Fruit fly (Drosophila melanogaster): Measurements from ENCODE around the gene ath.

ath gene

DNA sequence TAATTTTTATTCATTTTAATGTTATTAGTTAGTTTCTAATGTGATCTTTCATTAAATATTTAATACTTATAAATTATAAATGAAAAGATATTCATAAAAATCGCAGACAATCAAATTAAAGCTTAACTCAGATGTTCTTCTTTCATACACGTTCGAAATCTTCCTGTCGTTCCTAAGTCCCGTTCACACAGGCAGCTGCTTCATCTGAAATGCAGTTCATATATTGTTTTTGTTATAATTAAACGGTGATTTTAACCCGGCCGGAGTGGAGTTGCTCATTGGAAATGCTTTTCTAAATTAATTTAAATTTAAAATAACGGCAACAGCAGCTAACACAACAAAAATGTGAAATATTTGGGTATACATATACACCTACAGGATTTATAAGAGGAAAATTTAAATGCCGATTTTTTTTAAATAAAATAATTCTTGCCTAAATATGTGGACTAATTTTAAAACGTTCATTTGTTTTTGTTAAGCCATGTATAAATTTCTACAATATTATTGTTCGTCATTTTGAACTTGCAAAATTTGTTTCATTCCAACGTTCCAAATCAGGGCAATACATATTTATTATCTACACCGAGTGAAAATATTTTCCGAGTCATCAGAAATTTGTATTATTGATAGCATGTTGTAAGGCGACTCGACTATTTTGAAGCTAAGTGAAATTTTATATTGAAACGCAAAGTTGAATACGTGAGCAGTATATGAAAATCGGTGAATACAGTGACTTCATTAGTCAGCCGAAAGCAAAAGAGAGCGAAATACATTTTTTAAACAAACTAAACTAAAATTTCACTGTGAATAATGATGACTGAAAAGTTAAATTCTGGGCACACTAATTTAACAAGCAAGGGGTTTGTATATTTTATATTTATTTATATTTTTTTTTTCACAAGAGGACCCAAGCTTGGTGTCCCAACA, 28.0 kb downstream of the ath start, which contains the start of gene me31B:
Gene me31B, plus strand, starts transcription at position 616 of the 927 bp plus-strand sequence.
- TF ChIP-seq Pif1B (GFP tag; optimal IDR thresholded peaks at IDR 0.05) (no peak), Pif1A (GFP tag; optimal IDR thresholded peaks at IDR 0.05) (no peak), CG9948 (tag; optimal IDR thresholded peaks at IDR 0.05) (peak; percentile 16), Snoo (tag; optimal IDR thresholded peaks at IDR 0.05) (no peak)

dm6 chr2L:10246785-10247190, 35.8 kb downstream of the ath start, which contains the start of gene chico:
Gene chico, minus strand, starts transcription at chr2L:10247078.
- TF ChIP-seq CG34367 (tag; optimal IDR thresholded peaks at IDR 0.05) = no peak
- TF ChIP-seq CG8159 (tag; optimal IDR thresholded peaks at IDR 0.05) = no peak
- TF ChIP-seq CG32121 (GFP tag; IDR thresholded peaks at IDR 0.05) = no peak
- no peak for TF ChIP-seq CG17806 (tag; optimal IDR thresholded peaks at IDR 0.05)
- TF ChIP-seq CG4496 (GFP tag; IDR thresholded peaks at IDR 0.05) = no peak
- no peak for TF ChIP-seq gl (tag; optimal IDR thresholded peaks at IDR 0.05)
- TF ChIP-seq CG15710 (tag; optimal IDR thresholded peaks at IDR 0.05) = no peak
- TF ChIP-seq rn (GFP tag; IDR thresholded peaks at IDR 0.05) = no peak
- TF ChIP-seq CG8301 (tag; optimal IDR thresholded peaks at IDR 0.05) = no peak
- TF ChIP-seq CG10348 (GFP tag; IDR thresholded peaks at IDR 0.05) = no peak
- TF ChIP-seq CG14655 (GFP tag; optimal IDR thresholded peaks at IDR 0.05) = no peak

- TF ChIP-seq CG12605 (GFP tag; IDR thresholded peaks at IDR 0.05) = no peak
- TF ChIP-seq rn (GFP tag; IDR thresholded peaks at IDR 0.05) = no peak
- no peak for TF ChIP-seq CG8301 (tag; optimal IDR thresholded peaks at IDR 0.05)
- no peak for TF ChIP-seq CG17806 (tag; optimal IDR thresholded peaks at IDR 0.05)
Observed at dm6 chr2L:10249655-10250202, 38.8 kb downstream of the ath start.

DNA sequence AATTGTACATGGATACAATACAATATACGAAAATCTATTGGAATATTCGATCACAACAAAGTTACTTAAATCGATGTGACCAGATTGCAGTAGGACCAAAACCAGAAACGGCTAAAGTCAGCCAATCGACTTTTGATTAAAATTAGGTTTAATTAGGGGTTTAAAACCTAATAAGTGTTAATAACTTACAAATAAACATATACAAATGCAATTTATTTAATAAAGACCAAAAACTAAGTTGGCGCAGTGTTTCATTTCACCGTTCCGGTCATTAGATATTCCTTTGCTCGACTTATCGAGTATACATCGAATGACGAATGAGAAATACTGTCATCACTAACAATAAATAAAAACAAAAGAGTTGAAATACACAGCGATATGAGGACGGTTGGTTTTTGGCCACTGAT, 39.5 kb downstream of the ath start, which contains the start of the genes bsk and CG31717:
Gene bsk, minus strand, starts transcription at position 61 of the 407 bp plus-strand sequence.
Gene CG31717, plus strand, starts transcription at position 297 of the 407 bp plus-strand sequence.
- peak; percentile 43 for TF ChIP-seq EcR (GFP tag; optimal IDR thresholded peaks at IDR 0.05)
- TF ChIP-seq CG8301 (tag; optimal IDR thresholded peaks at IDR 0.05) = no peak

DNA sequence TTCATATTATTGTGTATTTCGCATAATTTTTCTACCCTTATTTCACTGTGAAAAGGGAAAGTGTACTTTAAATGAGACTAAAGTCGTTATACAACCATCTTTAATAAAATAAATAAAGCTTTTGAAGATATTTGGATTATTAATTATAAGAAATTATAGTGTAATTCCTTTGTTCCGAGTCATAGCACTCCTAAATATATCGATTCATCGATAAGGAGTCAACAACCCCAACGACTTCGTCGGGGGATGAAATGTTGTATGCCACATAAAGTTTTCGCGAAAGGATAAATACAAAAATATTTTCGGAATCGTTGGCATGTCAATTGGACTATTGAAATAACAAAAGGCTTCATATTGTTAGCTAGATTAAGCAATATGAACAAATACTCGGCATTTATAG, 40.6 kb downstream of the ath start, which contains the start of gene Ror:
Gene Ror, plus strand, starts transcription at position 252 of the 400 bp plus-strand sequence.
- no peak for TF ChIP-seq CG10348 (GFP tag; IDR thresholded peaks at IDR 0.05)
- peak; percentile 69 for TF ChIP-seq EcR (GFP tag; optimal IDR thresholded peaks at IDR 0.05)

DNA sequence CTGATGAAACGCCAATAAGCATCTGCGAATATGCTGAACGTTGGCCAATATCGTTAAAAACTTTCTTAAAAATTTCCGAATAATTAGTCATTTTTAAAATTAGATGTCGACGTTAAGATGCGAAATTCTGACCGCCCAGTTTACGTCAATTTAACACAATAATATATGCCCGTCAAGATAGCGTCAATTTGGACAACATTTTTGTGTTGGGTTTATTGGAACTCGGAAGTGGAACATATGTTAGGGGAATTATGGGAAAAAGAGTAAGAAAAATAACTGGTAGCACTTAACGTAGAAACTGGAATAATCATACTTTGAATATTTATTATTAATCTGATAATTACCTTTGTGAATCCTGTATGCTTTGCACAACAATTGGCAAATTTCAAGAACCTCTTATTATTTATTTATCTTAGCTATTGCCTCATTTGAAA, 44.8 kb downstream of the ath start, which contains the start of gene CG5676:
Gene CG5676, minus strand, starts transcription at position 167 of the 434 bp plus-strand sequence.
- TF ChIP-seq CG17806 (tag; optimal IDR thresholded peaks at IDR 0.05) (no peak), D1 (tag; optimal IDR thresholded peaks at IDR 0.05) (peak; percentile 67), CG32121 (GFP tag; IDR thresholded peaks at IDR 0.05) (no peak), CG34367 (tag; optimal IDR thresholded peaks at IDR 0.05) (no peak), EcR (GFP tag; optimal IDR thresholded peaks at IDR 0.05) (no peak), CG10348 (GFP tag; IDR thresholded peaks at IDR 0.05) (no peak), CG15710 (tag; optimal IDR thresholded peaks at IDR 0.05) (no peak)

dm6 chr2L:10259960-10260749, 49.2 kb downstream of the ath start:
- no peak for TF ChIP-seq CG13204 (GFP tag; optimal IDR thresholded peaks at IDR 0.05)
- no peak for TF ChIP-seq CG34367 (tag; optimal IDR thresholded peaks at IDR 0.05)
- TF ChIP-seq CG32121 (GFP tag; IDR thresholded peaks at IDR 0.05) = no peak
- TF ChIP-seq CG10348 (GFP tag; IDR thresholded peaks at IDR 0.05) = no peak
- no peak for TF ChIP-seq Pif1B (GFP tag; optimal IDR thresholded peaks at IDR 0.05)
- no peak for TF ChIP-seq CG14655 (GFP tag; optimal IDR thresholded peaks at IDR 0.05)
